Worm (Caenorhabditis elegans): ENCODE measurements around the gene cdc-48.2.

DNA sequence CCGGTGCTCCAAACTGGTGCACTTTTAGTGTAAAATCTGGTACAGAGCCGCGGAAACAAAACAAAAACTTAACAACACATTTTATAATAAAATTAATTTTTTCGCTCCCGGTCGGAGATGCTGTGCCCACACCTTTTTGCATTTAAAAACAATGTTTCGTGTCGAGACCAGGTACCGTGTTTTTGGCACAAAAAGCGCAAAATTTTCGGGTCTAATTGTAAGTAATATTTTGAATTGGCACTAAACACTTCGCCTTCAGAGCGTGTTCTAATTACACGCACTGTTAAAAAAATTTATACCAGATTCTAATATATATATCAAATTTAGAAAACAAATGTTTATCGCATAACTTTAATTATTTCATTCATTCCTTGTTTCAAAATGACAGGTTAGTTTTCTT, 43.1 kb downstream of the cdc-48.2 start, which contains the start of gene dylt-3:
- no peak for TF ChIP-seq nhr-28 (tag; optimal IDR thresholded peaks at IDR 0.05)
- TF ChIP-seq mab-5 (tag; optimal IDR thresholded peaks at IDR 0.05), result no peak
- TF ChIP-seq pha-4 (tag; optimal IDR thresholded peaks at IDR 0.05), result no peak
- TF ChIP-seq ztf-11 (tag; optimal IDR thresholded peaks at IDR 0.05), result no peak
- TF ChIP-seq lsy-2 (tag; optimal IDR thresholded peaks at IDR 0.05), result no peak
- TF ChIP-seq nhr-237 (tag; optimal IDR thresholded peaks at IDR 0.05), result no peak
- no peak for TF ChIP-seq drap-1 (GFP tag; optimal IDR thresholded peaks at IDR 0.05)
- no peak for TF ChIP-seq tbx-8 (GFP tag; optimal IDR thresholded peaks at IDR 0.05)
- TF ChIP-seq nhr-12 (tag; optimal IDR thresholded peaks at IDR 0.05), result no peak
- TF ChIP-seq unc-39 (tag; optimal IDR thresholded peaks at IDR 0.05), result no peak
- TF ChIP-seq sem-2 (GFP tag; optimal IDR thresholded peaks at IDR 0.05), result no peak
